Fruit fly (Drosophila melanogaster): ENCODE results near the gene CG10347.

DNA sequence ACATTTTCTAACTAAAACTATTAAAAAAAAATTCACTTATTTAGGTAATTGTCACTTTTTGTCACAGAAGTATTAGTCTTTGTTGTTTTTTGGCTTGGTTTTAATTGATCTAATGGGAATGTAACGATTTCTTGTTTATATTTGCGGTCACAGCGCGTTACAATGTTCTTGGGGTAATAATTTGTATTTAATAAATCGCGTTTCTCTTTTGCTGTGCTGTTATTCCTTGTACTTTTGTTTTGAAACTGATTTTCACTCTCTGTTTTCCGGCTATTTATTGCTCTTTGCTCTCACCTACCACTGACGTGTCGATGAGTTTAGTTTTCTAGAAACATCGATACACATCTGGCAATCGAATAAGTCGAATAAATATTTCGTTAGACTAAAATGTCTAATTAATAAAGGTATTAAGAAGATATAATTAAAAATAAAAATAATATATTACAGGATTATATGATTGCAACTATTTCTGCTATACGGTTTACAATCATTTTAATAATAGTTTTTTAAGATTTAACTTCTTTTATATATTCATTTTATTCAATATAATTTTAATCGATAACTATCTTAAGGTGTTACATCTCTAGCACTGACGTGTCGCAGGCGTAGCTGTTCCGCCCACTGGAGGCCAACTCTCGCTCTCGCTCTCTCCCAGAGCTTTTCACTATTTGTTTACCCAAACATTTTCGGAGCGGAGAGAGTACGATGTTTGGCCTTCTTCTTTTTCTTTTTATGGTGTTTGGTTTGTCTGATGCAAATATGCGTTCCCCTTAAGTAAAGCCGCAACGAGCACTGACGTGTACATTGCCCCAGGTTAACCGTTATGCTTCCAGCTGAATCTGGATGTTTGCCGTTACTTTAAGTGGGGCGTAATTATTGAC, 47.6 kb downstream of the CG10347 start, which contains the start of gene Hsc70-3:
- TF ChIP-seq pan (optimal IDR thresholded peaks at IDR 0.05) (no peak), EcR (GFP tag; optimal IDR thresholded peaks at IDR 0.05) (no peak), Dll (optimal IDR thresholded peaks at IDR 0.05) (no peak), psq (optimal IDR thresholded peaks at IDR 0.05) (no peak), CG8478 (optimal IDR thresholded peaks at IDR 0.05) (no peak)
